Worm (Caenorhabditis elegans): ENCODE results near the gene W02C12.2.

Gene W02C12.2

DNA sequence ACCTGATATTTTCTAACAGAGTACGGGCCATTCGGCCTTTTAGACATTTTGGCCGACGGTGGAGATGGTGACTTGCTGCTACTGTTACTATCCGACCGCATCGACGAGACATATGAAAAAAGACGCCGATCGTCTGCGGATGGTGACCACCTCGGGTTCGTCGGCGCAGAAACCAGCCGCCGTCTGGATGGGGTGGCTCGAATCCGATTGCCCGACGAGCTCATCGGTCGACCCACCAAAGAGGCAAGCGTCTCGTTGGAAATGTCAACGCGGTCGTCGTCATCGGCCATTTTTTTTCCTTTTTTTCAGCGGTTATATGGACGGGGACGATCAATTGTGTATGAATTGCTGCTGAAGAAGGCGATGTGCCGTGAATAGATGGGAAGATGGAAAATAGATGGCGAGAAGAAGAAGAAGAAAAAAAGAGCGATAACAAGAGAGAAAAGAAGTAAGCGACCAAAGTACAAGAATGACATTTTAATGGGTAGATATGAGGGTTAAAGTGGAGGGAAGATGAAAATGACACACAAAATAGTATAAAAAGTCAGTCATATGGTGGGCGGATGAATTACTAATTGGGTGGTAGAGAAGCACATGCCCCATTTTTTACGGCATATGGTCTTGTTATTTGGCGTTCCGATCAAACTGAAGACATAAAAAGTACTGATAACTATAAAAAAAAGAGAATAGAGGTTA is 11.1 kb upstream of the W02C12.2 start (continued):
- TF ChIP-seq mxl-3 (GFP tag; optimal IDR thresholded peaks at IDR 0.05) (no peak), nhr-25 (tag; optimal IDR thresholded peaks at IDR 0.05; ENCODE audit: borderline replicate concordance, insufficient read depth) (no peak), nhr-76 (tag; optimal IDR thresholded peaks at IDR 0.05) (no peak), nhr-41 (GFP tag; IDR thresholded peaks at IDR 0.05) (no peak), nhr-11 (tag; optimal IDR thresholded peaks at IDR 0.05) (no peak), madf-5 (GFP tag; IDR thresholded peaks at IDR 0.05) (no peak), ceh-32 (tag; optimal IDR thresholded peaks at IDR 0.05; ENCODE audit: poor library complexity) (no peak), ctbp-1 (GFP tag; IDR thresholded peaks at IDR 0.05) (no peak), mxl-2 (GFP tag; conservative IDR thresholded peaks at IDR 0.05) (no peak), ztf-7 (tag; optimal IDR thresholded peaks at IDR 0.05) (no peak), Y75B8A.6 (GFP tag; IDR thresholded peaks at IDR 0.05) (no peak), mdt-29 (GFP tag; IDR thresholded peaks at IDR 0.05) (no peak), ceh-44 (GFP tag; IDR thresholded peaks at IDR 0.05) (no peak), php-3 (GFP tag; IDR thresholded peaks at IDR 0.05) (peak; percentile 38; the same call in 1 of the 2 replicates), F44E2.7 (GFP tag; IDR thresholded peaks at IDR 0.05) (no peak), hlh-11 (tag; optimal IDR thresholded peaks at IDR 0.05) (peak; percentile 26), vab-7 (GFP tag; IDR thresholded peaks at IDR 0.05) (no peak), R02D3.7 (tag; optimal IDR thresholded peaks at IDR 0.05) (no peak), nhr-111 (GFP tag; optimal IDR thresholded peaks at IDR 0.05) (no peak), lim-7 (GFP tag; IDR thresholded peaks at IDR 0.05) (no peak), zfp-3 (GFP tag; conservative IDR thresholded peaks at IDR 0.05) (no peak), Y48G9A.11 (GFP tag; IDR thresholded peaks at IDR 0.05) (peak; percentile 32; the same call in 1 of the 2 replicates), ceh-62 (tag; optimal IDR thresholded peaks at IDR 0.05) (no peak), duxl-1 (tag; optimal IDR thresholded peaks at IDR 0.05; ENCODE audit: poor library complexity) (no peak), ceh-28 (tag; optimal IDR thresholded peaks at IDR 0.05) (no peak), dve-1 (tag; optimal IDR thresholded peaks at IDR 0.05; ENCODE audit: insufficient read depth) (peak; percentile 44), spr-1 (tag; optimal IDR thresholded peaks at IDR 0.05) (no peak), rbr-2 (tag; optimal IDR thresholded peaks at IDR 0.05) (no peak), tra-1 (GFP tag; IDR thresholded peaks at IDR 0.05) (0 out of 2 replicates have a peak, but pooled peaks have one; percentile 62), jun-1 (tag; optimal IDR thresholded peaks at IDR 0.05) (no peak), nhr-237 (tag; optimal IDR thresholded peaks at IDR 0.05) (no peak), daf-8 (GFP tag; IDR thresholded peaks at IDR 0.05) (no peak)

DNA sequence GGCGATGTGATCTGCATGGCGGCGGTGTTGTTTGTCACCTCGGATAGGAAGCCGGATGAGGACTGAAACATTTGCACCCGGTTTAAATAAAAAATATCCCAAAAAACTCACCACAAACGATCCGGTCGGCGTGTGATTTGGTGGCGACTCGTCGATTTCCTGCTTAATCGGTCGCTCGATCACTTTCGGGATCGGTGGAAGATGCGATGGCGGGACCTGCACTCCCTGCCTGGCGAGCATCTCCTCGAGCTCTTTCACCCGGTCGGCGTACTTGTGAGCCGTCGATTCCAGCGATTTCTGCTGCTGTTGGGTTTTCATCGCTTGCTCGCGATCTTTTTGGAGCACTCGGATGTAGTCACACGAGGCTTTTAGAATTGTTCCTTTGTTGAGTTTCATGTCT is 8.9 kb upstream of the W02C12.2 start:
- TF ChIP-seq set-16 (GFP tag; IDR thresholded peaks at IDR 0.05) (peak; percentile 84), gei-8 (GFP tag; optimal IDR thresholded peaks at IDR 0.05) (no peak), egl-43 (GFP tag; IDR thresholded peaks at IDR 0.05) (no peak), snpc-4 (tag; optimal IDR thresholded peaks at IDR 0.05) (no peak), zfp-3 (GFP tag; conservative IDR thresholded peaks at IDR 0.05) (no peak), mxl-2 (GFP tag; conservative IDR thresholded peaks at IDR 0.05) (no peak), jun-1 (tag; optimal IDR thresholded peaks at IDR 0.05) (no peak), hmg-1.1 (GFP tag; IDR thresholded peaks at IDR 0.05) (no peak), snpc-1.2 (GFP tag; IDR thresholded peaks at IDR 0.05) (peak; percentile 6; the same call in 1 of the 2 replicates), tra-1 (GFP tag; IDR thresholded peaks at IDR 0.05) (no peak), egl-27 (tag; optimal IDR thresholded peaks at IDR 0.05) (no peak), nhr-237 (tag; optimal IDR thresholded peaks at IDR 0.05) (no peak), ceh-28 (tag; optimal IDR thresholded peaks at IDR 0.05) (no peak), rbr-2 (tag; optimal IDR thresholded peaks at IDR 0.05) (no peak), T26A8.4 (GFP tag; IDR thresholded peaks at IDR 0.05) (no peak), dmd-9 (GFP tag; IDR thresholded peaks at IDR 0.05) (0 out of 2 replicates have a peak, but pooled peaks have one; percentile 53)
